Fruit fly (Drosophila melanogaster) whole organism, pupa: Measurements from ENCODE around the gene Mrm2.

Experiments
- CG13204 ChIP-seq: fragments of 200-800 bp; sonication (Bioruptor generic); optimal IDR thresholded peaks from 2 replicates; lab custom pipeline; 2018; ENCODE audit warnings: missing biosample characterization, mild to moderate bottlenecking, missing genetic modification characterization, moderate library complexity
- CG9948 ChIP-seq: fragments of 200-800 bp; sonication (Bioruptor generic); optimal IDR thresholded peaks from 2 replicates; lab custom pipeline; 2018; ENCODE audit warnings: missing biosample characterization, mild to moderate bottlenecking, missing genetic modification characterization, moderate library complexity
- Snoo ChIP-seq: fragments of 200-800 bp; sonication (Bioruptor generic); optimal IDR thresholded peaks from 3 replicates; lab custom pipeline; 2017; ENCODE audit warnings: missing biosample characterization, mild to moderate bottlenecking, missing genetic modification characterization, inconsistent platforms
- rn ChIP-seq: fragments of 200-800 bp; sonication (Bioruptor generic); IDR thresholded peaks from 2 replicates; pipeline ENCODE4 v1.3.6; 2022; ENCODE audit warnings: missing biosample characterization, missing genetic modification characterization

DNA sequence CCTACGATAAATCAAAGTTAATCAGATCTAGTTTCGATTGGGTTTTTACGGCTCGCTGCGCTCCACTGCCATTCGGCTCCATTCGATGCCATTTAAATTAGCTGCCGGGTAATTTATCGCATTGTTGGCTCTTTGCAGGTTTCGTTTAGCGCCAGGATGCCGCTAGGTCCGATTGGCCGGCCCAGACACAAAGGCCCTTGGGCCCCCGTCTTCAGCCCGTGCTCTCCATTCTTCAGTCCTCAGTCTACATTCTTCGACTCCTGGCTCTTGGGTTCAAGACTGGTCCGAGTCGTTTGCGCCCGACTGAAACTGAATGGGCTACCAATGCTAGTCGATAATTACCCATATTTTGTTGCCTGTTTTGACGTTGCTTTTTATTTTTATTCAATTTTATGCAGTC is 48.2 kb upstream of the Mrm2 start:
- no peak for TF ChIP-seq rn
- TF ChIP-seq CG13204 (GFP tag; lab: Kevin White, UChicago): no peak
- TF ChIP-seq CG9948 (tag; lab: Kevin White, UChicago): no peak
- TF ChIP-seq Snoo (tag; lab: Kevin White, UChicago): no peak
